Fruit fly (Drosophila melanogaster) whole organism, embryonic: ENCODE data around the gene RSG7.

Experiments
- Bteb2 ChIP-seq: fragments of 200-800 bp; sonication (Bioruptor generic); optimal IDR thresholded peaks from 2 replicates; lab custom pipeline; 2016; ENCODE audit warnings: missing biosample characterization, missing genetic modification characterization
- CG10209 ChIP-seq: fragments of 200-800 bp; sonication (Bioruptor generic); optimal IDR thresholded peaks from 3 replicates; lab custom pipeline; 2017; ENCODE audit warnings: missing biosample characterization, mild to moderate bottlenecking, missing genetic modification characterization, missing genetic modification reagents
- CG10979 ChIP-seq: fragments of 200-800 bp; sonication (Bioruptor generic); optimal IDR thresholded peaks from 2 replicates; lab custom pipeline; 2018; ENCODE audit warnings: missing biosample characterization, mild to moderate bottlenecking, missing genetic modification characterization, moderate library complexity
- CG12659 ChIP-seq: fragments of 200-800 bp; sonication (Bioruptor generic); optimal IDR thresholded peaks from 3 replicates; lab custom pipeline; 2017; ENCODE audit warnings: mild to moderate bottlenecking, missing biosample characterization, missing genetic modification reagents, missing genetic modification characterization
- CG15696 ChIP-seq: fragments of 200-800 bp; sonication (Bioruptor generic); optimal IDR thresholded peaks from 2 replicates; lab custom pipeline; 2019; ENCODE audit warnings: missing biosample characterization, mild to moderate bottlenecking, missing genetic modification characterization, moderate library complexity
- CG17568 ChIP-seq: fragments of 200-800 bp; sonication (Bioruptor generic); optimal IDR thresholded peaks from 2 replicates; lab custom pipeline; 2018; ENCODE audit warnings: missing biosample characterization, mild to moderate bottlenecking, missing genetic modification characterization, moderate library complexity
- CG2120 ChIP-seq: fragments of 200-800 bp; sonication (Bioruptor generic); optimal IDR thresholded peaks from 3 replicates; lab custom pipeline; 2016; ENCODE audit warnings: missing biosample characterization, missing genetic modification characterization
- CG2678 ChIP-seq: fragments of 200-800 bp; sonication (Bioruptor generic); optimal IDR thresholded peaks from 3 replicates; lab custom pipeline; 2019; ENCODE audit warnings: missing biosample characterization, mild to moderate bottlenecking, missing genetic modification characterization, moderate library complexity
- CG2712 ChIP-seq: fragments of 200-800 bp; optimal IDR thresholded peaks from 3 replicates; lab custom pipeline; 2019; ENCODE audit warnings: missing biosample characterization, mild to moderate bottlenecking, missing genetic modification characterization, moderate library complexity
- CG31224 ChIP-seq: fragments of 200-800 bp; sonication (Bioruptor generic); IDR thresholded peaks from 2 replicates; pipeline ENCODE4 v1.3.6; 2022; ENCODE audit warnings: missing biosample characterization, missing genetic modification characterization
- CG3163 ChIP-seq: fragments of 200-800 bp; sonication (Bioruptor generic); optimal IDR thresholded peaks from 3 replicates; lab custom pipeline; 2016; ENCODE audit warnings: missing biosample characterization, missing genetic modification characterization
- CG4820 ChIP-seq: fragments of 200-800 bp; sonication (Bioruptor generic); optimal IDR thresholded peaks from 3 replicates; lab custom pipeline; 2016; ENCODE audit warnings: missing biosample characterization, missing genetic modification characterization
- CG8089 ChIP-seq: fragments of 200-800 bp; sonication (Bioruptor generic); optimal IDR thresholded peaks from 3 replicates; lab custom pipeline; 2016; ENCODE audit warnings: missing biosample characterization, missing genetic modification characterization
- CG8290 ChIP-seq, 3 experiments: fragments of 200-800 bp; sonication (Bioruptor generic); optimal IDR thresholded peaks; 2 replicates each; lab custom pipeline; 2016 to 2019; ENCODE audit warnings: missing biosample characterization in 3 of 3, missing genetic modification characterization in 3 of 3, mild to moderate bottlenecking in 2 of 3, moderate library complexity in 1 of 3
- CG9609 ChIP-seq: fragments of 200-800 bp; sonication (Bioruptor generic); optimal IDR thresholded peaks from 3 replicates; lab custom pipeline; 2016; ENCODE audit warnings: missing biosample characterization, missing genetic modification characterization
- CG9876 ChIP-seq: fragments of 200-800 bp; sonication (Bioruptor generic); optimal IDR thresholded peaks from 2 replicates; lab custom pipeline; 2016; ENCODE audit warnings: missing biosample characterization, missing genetic modification characterization
- D ChIP-seq, 2 experiments: fragments of 200-800 bp in 1 of 2; fragments of >200 bp in 1 of 2; sonication (Bioruptor generic) in 1 of 2; optimal IDR thresholded peaks; 2 replicates in 1 of 2; 3 replicates in 1 of 2; lab custom pipeline; 2017; ENCODE audit warnings: mild to moderate bottlenecking in 1 of 2, missing biosample characterization in 1 of 2, missing genetic modification characterization in 1 of 2, missing genetic modification reagents in 1 of 2
- Doc3 ChIP-seq: fragments of 200-800 bp; sonication (Bioruptor generic); IDR thresholded peaks from 3 replicates; pipeline ENCODE4 v1.3.6; 2022; ENCODE audit warnings: missing biosample characterization, missing genetic modification characterization; ENCODE audit not compliant: partially characterized antibody
- Gsc ChIP-seq: fragments of 200-800 bp; sonication (Bioruptor generic); IDR thresholded peaks from 2 replicates; pipeline ENCODE4 v1.3.6; 2022; ENCODE audit warnings: missing biosample characterization, missing genetic modification characterization
- HLHmδ ChIP-seq: fragments of 200-800 bp; sonication (Bioruptor generic); optimal IDR thresholded peaks from 2 replicates; lab custom pipeline; 2018; ENCODE audit warnings: missing biosample characterization, mild to moderate bottlenecking, missing genetic modification characterization, moderate library complexity
- Lim3 ChIP-seq: fragments of 200-800 bp; sonication (Bioruptor generic); IDR thresholded peaks from 2 replicates; pipeline ENCODE4 v1.3.6; 2022; ENCODE audit warnings: missing biosample characterization, missing genetic modification characterization
- MESR4 ChIP-seq: fragments of 200-800 bp; sonication (Bioruptor generic); optimal IDR thresholded peaks from 2 replicates; lab custom pipeline; 2018; ENCODE audit warnings: missing biosample characterization, mild to moderate bottlenecking, missing genetic modification characterization, moderate library complexity
- Meics ChIP-seq: fragments of 200-800 bp; sonication (Bioruptor generic); optimal IDR thresholded peaks from 2 replicates; lab custom pipeline; 2017; ENCODE audit warnings: missing biosample characterization, mild to moderate bottlenecking, missing genetic modification characterization
- Mes4 ChIP-seq: fragments of 200-800 bp; sonication (Bioruptor generic); optimal IDR thresholded peaks from 2 replicates; lab custom pipeline; 2016; ENCODE audit warnings: missing biosample characterization, missing genetic modification characterization
- NC2α ChIP-seq: fragments of 200-800 bp; sonication (Bioruptor generic); optimal IDR thresholded peaks from 2 replicates; lab custom pipeline; 2016; ENCODE audit warnings: missing biosample characterization, missing genetic modification characterization
- PHDP ChIP-seq: fragments of 200-800 bp; sonication (Bioruptor generic); optimal IDR thresholded peaks from 3 replicates; lab custom pipeline; 2018; ENCODE audit warnings: missing biosample characterization, mild to moderate bottlenecking, missing genetic modification characterization, moderate library complexity
- Sry-δ ChIP-seq: fragments of 200-800 bp; sonication (Bioruptor generic); optimal IDR thresholded peaks from 2 replicates; lab custom pipeline; 2016; ENCODE audit warnings: missing biosample characterization, missing genetic modification characterization
- Tbp ChIP-seq: fragments of >200 bp; optimal IDR thresholded peaks from 2 replicates; lab custom pipeline; 2018; ENCODE audit warnings: missing biosample characterization, missing genetic modification characterization
- bowl ChIP-seq: fragments of 200-800 bp; sonication (Bioruptor generic); IDR thresholded peaks from 2 replicates; pipeline ENCODE4 v1.3.6; 2022; ENCODE audit warnings: missing biosample characterization, missing genetic modification characterization
- cato ChIP-seq: fragments of 200-800 bp; sonication (Bioruptor generic); optimal IDR thresholded peaks from 2 replicates; lab custom pipeline; 2016; ENCODE audit warnings: missing biosample characterization, missing genetic modification characterization, borderline replicate concordance
- caup ChIP-seq: fragments of 200-800 bp; sonication (Bioruptor generic); optimal IDR thresholded peaks from 3 replicates; lab custom pipeline; 2017; ENCODE audit warnings: missing biosample characterization, mild to moderate bottlenecking, missing genetic modification characterization, moderate library complexity; ENCODE audit not compliant: severe bottlenecking
- croc ChIP-seq: fragments of 200-800 bp; sonication (Bioruptor generic); conservative IDR thresholded peaks from 3 replicates; pipeline ENCODE4 v1.3.6; 2022; ENCODE audit warnings: missing biosample characterization, missing genetic modification characterization
- emc ChIP-seq: fragments of 200-800 bp; sonication (Bioruptor generic); optimal IDR thresholded peaks from 2 replicates; lab custom pipeline; 2016; ENCODE audit warnings: missing biosample characterization, missing genetic modification characterization
- en ChIP-seq: fragments of 200-800 bp; sonication (Bioruptor generic); optimal IDR thresholded peaks from 2 replicates; lab custom pipeline; 2016; ENCODE audit warnings: missing biosample characterization, missing genetic modification characterization
- kay ChIP-seq: fragments of 200-800 bp; sonication (Bioruptor generic); optimal IDR thresholded peaks from 2 replicates; lab custom pipeline; 2016; ENCODE audit warnings: missing biosample characterization, missing genetic modification characterization
- maf-S ChIP-seq: fragments of 200-800 bp; sonication (Bioruptor generic); optimal IDR thresholded peaks from 2 replicates; lab custom pipeline; 2016; ENCODE audit warnings: missing biosample characterization, missing genetic modification characterization
- mirr ChIP-seq: fragments of 200-800 bp; sonication (Bioruptor generic); optimal IDR thresholded peaks from 3 replicates; lab custom pipeline; 2018; ENCODE audit warnings: missing biosample characterization, mild to moderate bottlenecking, missing genetic modification characterization
- odd ChIP-seq: fragments of 200-800 bp; sonication (Bioruptor generic); optimal IDR thresholded peaks from 2 replicates; lab custom pipeline; 2017; ENCODE audit warnings: missing biosample characterization, mild to moderate bottlenecking, missing genetic modification characterization
- onecut ChIP-seq: fragments of 200-800 bp; sonication (Bioruptor generic); IDR thresholded peaks from 2 replicates; pipeline ENCODE4 v1.3.6; 2022; ENCODE audit warnings: missing biosample characterization, missing genetic modification characterization
- org-1 ChIP-seq: fragments of 200-800 bp; sonication (Bioruptor generic); optimal IDR thresholded peaks from 2 replicates; lab custom pipeline; 2017; ENCODE audit warnings: missing biosample characterization, missing genetic modification characterization
- pho ChIP-seq: fragments of 200-800 bp; sonication (Bioruptor generic); optimal IDR thresholded peaks from 2 replicates; lab custom pipeline; 2016; ENCODE audit warnings: missing biosample characterization, missing genetic modification characterization
- pita ChIP-seq: fragments of 200-800 bp; sonication (Bioruptor generic); optimal IDR thresholded peaks from 2 replicates; lab custom pipeline; 2017; ENCODE audit warnings: missing biosample characterization, mild to moderate bottlenecking, missing genetic modification characterization
- ro ChIP-seq: fragments of 200-800 bp; sonication (Bioruptor generic); IDR thresholded peaks from 2 replicates; pipeline ENCODE4 v1.3.6; 2022; ENCODE audit warnings: missing biosample characterization, missing genetic modification characterization
- sc ChIP-seq, 3 experiments: fragments of >200 bp in 2 of 3; fragments of 200-800 bp in 1 of 3; sonication (Bioruptor generic) in 1 of 3; optimal IDR thresholded peaks; 2 replicates in 2 of 3; 3 replicates in 1 of 3; lab custom pipeline; 2017; ENCODE audit warnings: mild to moderate bottlenecking in 1 of 3, missing biosample characterization in 1 of 3, missing genetic modification characterization in 1 of 3, missing genetic modification reagents in 1 of 3
- stwl ChIP-seq: fragments of 200-800 bp; sonication (Bioruptor generic); optimal IDR thresholded peaks from 3 replicates; lab custom pipeline; 2018; ENCODE audit warnings: missing biosample characterization, mild to moderate bottlenecking, missing genetic modification characterization, moderate library complexity
- tio ChIP-seq: fragments of 200-800 bp; sonication (Bioruptor generic); optimal IDR thresholded peaks from 2 replicates; lab custom pipeline; 2017; ENCODE audit warnings: missing biosample characterization, missing genetic modification characterization, inconsistent platforms
- twi ChIP-seq: fragments of 200-800 bp; optimal IDR thresholded peaks from 2 replicates; lab custom pipeline; 2019; ENCODE audit warnings: missing biosample characterization, mild to moderate bottlenecking, missing genetic modification characterization, moderate library complexity
- usp ChIP-seq: fragments of >200 bp; optimal IDR thresholded peaks from 2 replicates; lab custom pipeline; 2017; ENCODE audit warnings: missing biosample characterization, missing genetic modification characterization
- yki ChIP-seq: fragments of >200 bp; optimal IDR thresholded peaks from 3 replicates; lab custom pipeline; 2018
- zfh1 ChIP-seq: fragments of 200-800 bp; sonication (Bioruptor generic); IDR thresholded peaks from 3 replicates; pipeline ENCODE4 v1.3.6; 2022; ENCODE audit warnings: missing biosample characterization, missing genetic modification characterization

Gene RSG7

DNA sequence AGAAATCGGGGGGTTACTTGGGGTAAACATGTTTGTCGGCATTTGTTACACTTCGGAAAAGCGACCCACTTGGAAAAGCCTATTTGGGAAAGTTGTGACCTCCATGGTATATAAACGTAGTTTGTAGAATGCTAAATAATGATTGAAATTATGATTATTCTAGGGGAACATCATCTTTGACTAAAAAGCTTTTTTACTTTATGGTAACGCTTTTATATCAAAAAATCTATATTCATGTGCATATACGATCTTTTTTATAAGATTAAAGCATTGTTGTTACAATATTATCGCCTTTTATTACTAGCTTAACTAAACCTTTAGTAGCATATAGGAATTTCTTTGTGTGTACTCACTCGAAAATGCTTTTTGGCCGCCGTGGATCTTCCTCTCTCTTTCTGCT lies 10.0 kb downstream of the RSG7 start (continued):
- peak; percentile 67 for TF ChIP-seq CG2678
- TF ChIP-seq Meics (GFP tag; lab: Kevin White, UChicago), result peak; percentile 12
- no peak for TF ChIP-seq sc (optimal IDR thresholded peaks at IDR 0.05; lab: Kevin White, UChicago)
- peak; percentile 10 for TF ChIP-seq sc (GFP tag; optimal IDR thresholded peaks at IDR 0.05; lab: Kevin White, UChicago)
- TF ChIP-seq CG8089, result no peak
- peak; percentile 29 for TF ChIP-seq CG10979 (tag; lab: Kevin White, UChicago)
- TF ChIP-seq Bteb2 (GFP tag; lab: Kevin White, UChicago), result peak; percentile 39
- peak; percentile 60 for TF ChIP-seq CG2120
- no peak for TF ChIP-seq Doc3 (GFP tag; lab: Robert Waterston, UW)
- TF ChIP-seq stwl (tag; lab: Kevin White, UChicago), result no peak
- TF ChIP-seq usp, result no peak
- TF ChIP-seq CG4820, result peak; percentile 17
- peak; percentile 54 for TF ChIP-seq CG12659 (GFP tag; lab: Kevin White, UChicago)
- no peak for TF ChIP-seq HLHmδ
- TF ChIP-seq maf-S (GFP tag; lab: Kevin White, UChicago), result no peak
- peak; percentile 17 for TF ChIP-seq kay (GFP tag; lab: Kevin White, UChicago)
- peak; percentile 57 for TF ChIP-seq CG2712
- TF ChIP-seq NC2α (GFP tag; lab: Kevin White, UChicago), result no peak
- TF ChIP-seq CG8290 (GFP tag; optimal IDR thresholded peaks at IDR 0.05; lab: Kevin White, UChicago), result no peak
- no peak for TF ChIP-seq CG8290 (tag; optimal IDR thresholded peaks at IDR 0.05; lab: Kevin White, UChicago)
- peak; percentile 23 for TF ChIP-seq pho (GFP tag; lab: Kevin White, UChicago)
- TF ChIP-seq CG9876 (GFP tag; lab: Kevin White, UChicago), result no peak
- TF ChIP-seq, all 482 proteins: peak for 133

DNA sequence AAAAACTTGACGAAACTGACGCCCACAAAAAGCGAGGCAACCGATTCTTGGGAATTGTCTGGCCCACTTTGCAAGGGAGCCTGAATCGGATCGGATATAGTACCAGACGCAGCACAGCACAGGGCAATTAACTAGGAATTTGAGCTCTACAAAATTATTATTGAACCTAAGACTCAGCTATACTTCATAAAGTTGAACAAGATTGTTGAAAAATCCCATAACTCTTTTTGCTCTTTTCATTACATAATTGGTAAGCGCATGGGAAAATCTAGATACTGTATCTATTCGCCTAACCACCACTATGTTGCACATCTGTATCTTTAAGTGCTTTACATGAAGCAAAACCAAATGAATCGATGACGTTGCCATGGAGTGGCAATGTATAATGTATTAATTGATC lies 11.1 kb downstream of the RSG7 start:
- TF ChIP-seq onecut (GFP tag; lab: Robert Waterston, UW) (peak; percentile 67), CG17568 (GFP tag; lab: Kevin White, UChicago) (peak; percentile 49), MESR4 (no peak), tio (peak; percentile 59), D (optimal IDR thresholded peaks at IDR 0.05; lab: Kevin White, UChicago) (no peak), D (GFP tag; optimal IDR thresholded peaks at IDR 0.05; lab: Kevin White, UChicago) (peak; percentile 82), ro (GFP tag; lab: Robert Waterston, UW) (no peak), cato (GFP tag; lab: Kevin White, UChicago) (peak; percentile 59), caup (GFP tag; lab: Kevin White, UChicago) (peak; percentile 9), Tbp (GFP tag; lab: Kevin White, UChicago) (no peak), org-1 (peak; percentile 66), mirr (GFP tag; lab: Kevin White, UChicago) (no peak), CG10209 (GFP tag; lab: Kevin White, UChicago) (peak; percentile 67), Lim3 (GFP tag; lab: Robert Waterston, UW) (0 out of 2 replicates have a peak, but pooled peaks have one; percentile 30), odd (GFP tag; lab: Kevin White, UChicago) (peak; percentile 69), Gsc (peak; percentile 36; the same call in 1 of the 2 replicates), zfh1 (peak; percentile 81), bowl (GFP tag; lab: Robert Waterston, UW) (no peak), yki (lab: Kevin White, UChicago) (no peak), CG15696 (tag; lab: Kevin White, UChicago) (no peak), pita (GFP tag; lab: Kevin White, UChicago) (no peak), en (GFP tag; lab: Kevin White, UChicago) (peak; percentile 58), CG31224 (GFP tag; lab: Robert Waterston, UW) (no peak), PHDP (peak; percentile 82), emc (no peak), Sry-δ (peak; percentile 40), CG9609 (GFP tag; lab: Kevin White, UChicago) (peak; percentile 48), CG3163 (GFP tag; lab: Kevin White, UChicago) (peak; percentile 2), Mes4 (GFP tag; lab: Kevin White, UChicago) (peak; percentile 69), croc (peak; percentile 69; the same call in 2 of the 3 replicates), twi (peak; percentile 52)
